Fruit fly (Drosophila melanogaster): Measurements from ENCODE around the gene CG43169.

Gene CG43169

dm6 chr3L:8925679-8926078 lies 37.2 kb upstream of the CG43169 start (continued):
- TF ChIP-seq ato (GFP tag; IDR thresholded peaks at IDR 0.05; ENCODE audit: partially characterized antibody) (no peak), CG10267 (tag; optimal IDR thresholded peaks at IDR 0.05) (no peak), ken (GFP tag; IDR thresholded peaks at IDR 0.05) (peak; percentile 59), dm (GFP tag; optimal IDR thresholded peaks at IDR 0.05) (no peak), TFAM (GFP tag; optimal IDR thresholded peaks at IDR 0.05) (no peak), ewg (GFP tag; optimal IDR thresholded peaks at IDR 0.05) (peak; percentile 10), CG3407 (GFP tag; optimal IDR thresholded peaks at IDR 0.05) (peak; percentile 73), CG2199 (GFP tag; IDR thresholded peaks at IDR 0.05) (no peak), CG15696 (tag; optimal IDR thresholded peaks at IDR 0.05) (peak; percentile 33), pros (GFP tag; optimal IDR thresholded peaks at IDR 0.05) (no peak), bcd (GFP tag; optimal IDR thresholded peaks at IDR 0.05) (no peak), CG30431 (GFP tag; optimal IDR thresholded peaks at IDR 0.05) (no peak), trh (GFP tag; optimal IDR thresholded peaks at IDR 0.05) (no peak), CG4424 (GFP tag; optimal IDR thresholded peaks at IDR 0.05) (no peak), H15 (GFP tag; IDR thresholded peaks at IDR 0.05) (no peak), CG3281 (GFP tag; optimal IDR thresholded peaks at IDR 0.05) (no peak), CG17186 (GFP tag; optimal IDR thresholded peaks at IDR 0.05) (no peak), gsb (GFP tag; IDR thresholded peaks at IDR 0.05) (no peak), CTCF (GFP tag; optimal IDR thresholded peaks at IDR 0.05) (no peak), CG9876 (GFP tag; optimal IDR thresholded peaks at IDR 0.05) (no peak), klu (GFP tag; IDR thresholded peaks at IDR 0.05) (no peak), Optix (GFP tag; IDR thresholded peaks at IDR 0.05) (0 out of 3 replicates have a peak, but pooled peaks have one; percentile 13), Pdp1 (GFP tag; optimal IDR thresholded peaks at IDR 0.05) (no peak), CG17802 (tag; optimal IDR thresholded peaks at IDR 0.05) (no peak), CG18764 (GFP tag; optimal IDR thresholded peaks at IDR 0.05) (no peak), gro (GFP tag; optimal IDR thresholded peaks at IDR 0.05) (no peak), insv (GFP tag; optimal IDR thresholded peaks at IDR 0.05) (no peak), Hr3 (GFP tag; optimal IDR thresholded peaks at IDR 0.05) (no peak), sim (GFP tag; IDR thresholded peaks at IDR 0.05) (no peak), Adf1 (GFP tag; IDR thresholded peaks at IDR 0.05) (no peak), PHDP (tag; optimal IDR thresholded peaks at IDR 0.05) (peak; percentile 5), ara (GFP tag; IDR thresholded peaks at IDR 0.05) (peak; percentile 69), pnt (GFP tag; optimal IDR thresholded peaks at IDR 0.05) (no peak), sr (GFP tag; IDR thresholded peaks at IDR 0.05) (no peak), lov (optimal IDR thresholded peaks at IDR 0.05) (no peak), lov (GFP tag; IDR thresholded peaks at IDR 0.05) (no peak), kah (GFP tag; optimal IDR thresholded peaks at IDR 0.05) (no peak), ash1 (GFP tag; optimal IDR thresholded peaks at IDR 0.05) (no peak), B-H2 (GFP tag; optimal IDR thresholded peaks at IDR 0.05) (no peak), sna (GFP tag; IDR thresholded peaks at IDR 0.05; ENCODE audit: partially characterized antibody) (no peak), Trl (optimal IDR thresholded peaks at IDR 0.05) (no peak), Trl (GFP tag; optimal IDR thresholded peaks at IDR 0.05) (peak; percentile 1), fd3F (GFP tag; optimal IDR thresholded peaks at IDR 0.05) (no peak), CG17361 (GFP tag; IDR thresholded peaks at IDR 0.05) (no peak), MESR4 (GFP tag; optimal IDR thresholded peaks at IDR 0.05) (no peak), stc (GFP tag; IDR thresholded peaks at IDR 0.05) (no peak), Fer1 (GFP tag; optimal IDR thresholded peaks at IDR 0.05) (no peak), zfh1 (GFP tag; IDR thresholded peaks at IDR 0.05) (peak; percentile 39; the same call in 1 of the 3 replicates), pan (optimal IDR thresholded peaks at IDR 0.05) (no peak), pan (GFP tag; optimal IDR thresholded peaks at IDR 0.05 in 1 of 2, IDR thresholded peaks at IDR 0.05 in 1 of 2) (no peak), CG16779 (GFP tag; IDR thresholded peaks at IDR 0.05) (no peak), CG30403 (GFP tag; optimal IDR thresholded peaks at IDR 0.05) (no peak), Hand (GFP tag; optimal IDR thresholded peaks at IDR 0.05) (no peak), slbo (GFP tag; IDR thresholded peaks at IDR 0.05) (no peak)

Data from whole organism, embryonic.